Fruit fly (Drosophila melanogaster) S2 (cell line): ENCODE results near the gene CG13083.

Experiments
- CG8478 ChIP-seq: fragments of >200 bp; optimal IDR thresholded peaks from 2 replicates; lab custom pipeline; 2018
- CTCF ChIP-seq, 2 experiments: fragments of >200 bp; optimal IDR thresholded peaks; 2 replicates each; lab custom pipeline; 2018

DNA sequence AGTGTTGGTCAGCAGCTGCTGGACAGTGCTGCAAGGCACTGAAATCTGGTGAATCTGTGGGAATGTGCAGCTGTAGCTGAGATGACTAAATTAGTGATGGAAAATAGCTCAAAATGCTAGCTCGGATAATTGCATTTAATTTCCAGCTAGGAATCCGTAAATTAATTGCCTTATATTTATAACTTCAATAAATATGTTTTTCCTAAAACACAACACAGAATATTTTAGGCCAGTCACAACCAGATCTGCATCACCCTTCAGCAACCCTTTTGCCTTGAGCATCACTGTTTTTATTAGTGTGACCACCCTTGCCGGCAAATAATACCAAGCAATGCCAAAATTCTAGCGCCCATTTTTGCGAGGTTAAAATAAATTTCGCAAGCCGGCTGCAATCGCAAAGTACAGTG, 42.6 kb upstream of the CG13083 start, which contains the start of gene Hs2st:
- TF ChIP-seq CG8478 (lab: Kevin White, UChicago) (no peak), CTCF (optimal IDR thresholded peaks at IDR 0.05; lab: Kevin White, UChicago) (no peak)
